Worm (Caenorhabditis elegans): ENCODE results near the gene srg-5.

Gene srg-5

ce11 chrIII:6258262-6258661 lies 6.1 kb downstream of the srg-5 start, which contains the start of gene srg-1:
Gene srg-1 (minus strand): TSS chrIII:6258362.
- no peak for TF ChIP-seq fax-1 (tag; optimal IDR thresholded peaks at IDR 0.05)
- TF ChIP-seq ceh-2 (tag; optimal IDR thresholded peaks at IDR 0.05), result no peak
- TF ChIP-seq elt-4 (tag; optimal IDR thresholded peaks at IDR 0.05), result no peak
- no peak for TF ChIP-seq ceh-31 (tag; optimal IDR thresholded peaks at IDR 0.05)
- TF ChIP-seq elt-2 (tag; optimal IDR thresholded peaks at IDR 0.05), result no peak
- no peak for TF ChIP-seq fkh-6 (tag; optimal IDR thresholded peaks at IDR 0.05)
- no peak for TF ChIP-seq tbx-7 (tag; optimal IDR thresholded peaks at IDR 0.05)
- TF ChIP-seq F13H6.1 (tag; optimal IDR thresholded peaks at IDR 0.05), result no peak
- TF ChIP-seq dmd-4 (tag; optimal IDR thresholded peaks at IDR 0.05; ENCODE audit: borderline replicate concordance), result no peak
- no peak for TF ChIP-seq madf-2 (tag; optimal IDR thresholded peaks at IDR 0.05)
- no peak for TF ChIP-seq dve-1 (tag; optimal IDR thresholded peaks at IDR 0.05)
- TF ChIP-seq nhr-232 (tag; optimal IDR thresholded peaks at IDR 0.05), result no peak
- no peak for TF ChIP-seq pha-4 (tag; optimal IDR thresholded peaks at IDR 0.05)

- TF ChIP-seq pag-3 (tag; optimal IDR thresholded peaks at IDR 0.05; ENCODE audit: borderline replicate concordance), result no peak
- TF ChIP-seq C38D4.7 (GFP tag; optimal IDR thresholded peaks at IDR 0.05), result no peak
- TF ChIP-seq elt-4 (tag; optimal IDR thresholded peaks at IDR 0.05), result no peak
- TF ChIP-seq ceh-45 (GFP tag; IDR thresholded peaks at IDR 0.05), result no peak
- TF ChIP-seq pha-2 (tag; optimal IDR thresholded peaks at IDR 0.05), result no peak
- no peak for TF ChIP-seq sdc-2 (tag; optimal IDR thresholded peaks at IDR 0.05)
- TF ChIP-seq pros-1 (tag; optimal IDR thresholded peaks at IDR 0.05), result no peak
- no peak for TF ChIP-seq ceh-19 (GFP tag; optimal IDR thresholded peaks at IDR 0.05)
- TF ChIP-seq C08G9.2 (tag; optimal IDR thresholded peaks at IDR 0.05), result no peak
- no peak for TF ChIP-seq rnt-1 (tag; optimal IDR thresholded peaks at IDR 0.05)
- TF ChIP-seq tbx-7 (tag; optimal IDR thresholded peaks at IDR 0.05), result no peak
- TF ChIP-seq ztf-16 (tag; optimal IDR thresholded peaks at IDR 0.05), result no peak
- TF ChIP-seq hlh-13 (GFP tag; optimal IDR thresholded peaks at IDR 0.05), result no peak
- no peak for TF ChIP-seq sox-4 (tag; optimal IDR thresholded peaks at IDR 0.05)
- TF ChIP-seq gmeb-2 (tag; optimal IDR thresholded peaks at IDR 0.05), result no peak
- TF ChIP-seq nhr-232 (tag; optimal IDR thresholded peaks at IDR 0.05), result no peak
- TF ChIP-seq ceh-14 (tag; optimal IDR thresholded peaks at IDR 0.05), result no peak
- TF ChIP-seq unc-3 (GFP tag; conservative IDR thresholded peaks at IDR 0.05), result no peak
- TF ChIP-seq unc-3 (tag; optimal IDR thresholded peaks at IDR 0.05), result no peak
These were observed 7.7 kb downstream of the srg-5 start, which contains the start of gene srg-9 for ce11 chrIII:6256675-6257074. Gene srg-9 (minus strand): TSS chrIII:6256775.

ce11 chrIII:6254737-6255136 lies 9.6 kb downstream of the srg-5 start, which contains the start of gene srg-8:
Gene srg-8 (minus strand): TSS chrIII:6254837.
- no peak for TF ChIP-seq ceh-14 (tag; optimal IDR thresholded peaks at IDR 0.05)
- no peak for TF ChIP-seq pax-1 (tag; optimal IDR thresholded peaks at IDR 0.05)
- TF ChIP-seq ceh-18 (tag; optimal IDR thresholded peaks at IDR 0.05), result no peak
- no peak for TF ChIP-seq fkh-6 (tag; optimal IDR thresholded peaks at IDR 0.05)
- no peak for TF ChIP-seq rnt-1 (tag; optimal IDR thresholded peaks at IDR 0.05)
- TF ChIP-seq F13H6.1 (tag; optimal IDR thresholded peaks at IDR 0.05), result no peak
- no peak for TF ChIP-seq K02D7.2 (tag; optimal IDR thresholded peaks at IDR 0.05)
- TF ChIP-seq nhr-232 (tag; optimal IDR thresholded peaks at IDR 0.05), result no peak
- TF ChIP-seq K09A11.1 (tag; optimal IDR thresholded peaks at IDR 0.05; ENCODE audit: insufficient read depth), result no peak

ce11 chrIII:6251511-6251910 lies 12.8 kb downstream of the srg-5 start, which contains the start of gene amdh-1:
Gene amdh-1 (plus strand): TSS chrIII:6251811.
- TF ChIP-seq ceh-45 (GFP tag; IDR thresholded peaks at IDR 0.05), result no peak
- TF ChIP-seq pha-4 (tag; optimal IDR thresholded peaks at IDR 0.05), result no peak
- TF ChIP-seq syd-9 (tag; optimal IDR thresholded peaks at IDR 0.05), result no peak
- no peak for TF ChIP-seq hlh-8 (tag; optimal IDR thresholded peaks at IDR 0.05)
- no peak for TF ChIP-seq dmd-4 (tag; optimal IDR thresholded peaks at IDR 0.05; ENCODE audit: borderline replicate concordance)
- TF ChIP-seq F13H6.1 (tag; optimal IDR thresholded peaks at IDR 0.05), result no peak
- no peak for TF ChIP-seq unc-55 (GFP tag; optimal IDR thresholded peaks at IDR 0.05)
- no peak for TF ChIP-seq K09A11.1 (tag; optimal IDR thresholded peaks at IDR 0.05; ENCODE audit: insufficient read depth)
- no peak for TF ChIP-seq che-1 (tag; optimal IDR thresholded peaks at IDR 0.05)
- TF ChIP-seq ama-1 (optimal IDR thresholded peaks at IDR 0.05), result no peak
- TF ChIP-seq ceh-9 (tag; optimal IDR thresholded peaks at IDR 0.05), result no peak
- no peak for TF ChIP-seq sox-2 (GFP tag; IDR thresholded peaks at IDR 0.05)
- no peak for TF ChIP-seq pqm-1 (tag; optimal IDR thresholded peaks at IDR 0.05)
- no peak for TF ChIP-seq ceh-2 (tag; optimal IDR thresholded peaks at IDR 0.05)
- TF ChIP-seq fkh-10 (GFP tag; optimal IDR thresholded peaks at IDR 0.05), result no peak
- TF ChIP-seq nfya-1 (tag; optimal IDR thresholded peaks at IDR 0.05), result no peak
- TF ChIP-seq sox-4 (tag; optimal IDR thresholded peaks at IDR 0.05), result no peak
